Worm (Caenorhabditis elegans) whole organism, L2 larva: ENCODE results near the gene clec-19.

Experiments used
- C34F6.9 ChIP-seq: fragments of 150-350 bp; optimal IDR thresholded peaks from 2 replicates; lab custom pipeline; 2014; ENCODE audit warnings: missing biosample characterization, missing genetic modification characterization
- R02D3.7 ChIP-seq: fragments of 150-350 bp; optimal IDR thresholded peaks from 2 replicates; lab custom pipeline; 2014; ENCODE audit warnings: missing biosample characterization, missing genetic modification characterization
- Y55F3AM.14 ChIP-seq: fragments of 200-800 bp; sonication (Bioruptor generic); optimal IDR thresholded peaks from 2 replicates; lab custom pipeline; 2018; ENCODE audit warnings: mild to moderate bottlenecking, missing genetic modification characterization, missing compliant biosample characterization
- ZK546.5 ChIP-seq: sonication (generic microtip); optimal IDR thresholded peaks from 2 replicates; lab custom pipeline; 2017; ENCODE audit warnings: missing biosample characterization, missing genetic modification characterization
- alr-1 ChIP-seq: fragments of 150-350 bp; optimal IDR thresholded peaks from 2 replicates; lab custom pipeline; 2014; ENCODE audit warnings: missing biosample characterization, missing genetic modification characterization
- ama-1 ChIP-seq: fragments of 150-350 bp; optimal IDR thresholded peaks from 2 replicates; lab custom pipeline; 2018; ENCODE audit warnings: inconsistent platforms
- blmp-1 ChIP-seq: sonication (generic microtip); optimal IDR thresholded peaks from 2 replicates; lab custom pipeline; 2017; ENCODE audit warnings: missing genetic modification characterization, mild to moderate bottlenecking, missing compliant biosample characterization, antibody characterized with exemption, moderate library complexity; ENCODE audit not compliant: insufficient read depth
- ceh-16 ChIP-seq: fragments of 150-350 bp; optimal IDR thresholded peaks from 2 replicates; lab custom pipeline; 2014; ENCODE audit warnings: missing biosample characterization, missing genetic modification characterization
- elt-3 ChIP-seq: sonication (generic microtip); optimal IDR thresholded peaks from 2 replicates; lab custom pipeline; 2017; ENCODE audit warnings: missing biosample characterization, missing genetic modification characterization
- fos-1 ChIP-seq: fragments of 150-350 bp; optimal IDR thresholded peaks from 2 replicates; lab custom pipeline; 2014; ENCODE audit warnings: missing biosample characterization, missing genetic modification characterization
- lin-11 ChIP-seq: fragments of 150-350 bp; sonication (generic microtip); optimal IDR thresholded peaks from 2 replicates; lab custom pipeline; 2014; ENCODE audit warnings: missing biosample characterization, missing genetic modification characterization, inconsistent platforms, mixed read lengths
- lin-13 ChIP-seq: fragments of 150-350 bp; optimal IDR thresholded peaks from 2 replicates; lab custom pipeline; 2014; ENCODE audit warnings: missing biosample characterization, missing genetic modification reagents, missing genetic modification characterization
- lin-39 ChIP-seq: fragments of 150-350 bp; optimal IDR thresholded peaks from 2 replicates; lab custom pipeline; 2014; ENCODE audit warnings: missing biosample characterization, missing genetic modification reagents, missing genetic modification characterization
- lsy-2 ChIP-seq, 2 experiments: fragments of 150-350 bp in 1 of 2; sonication (generic microtip) in 1 of 2; optimal IDR thresholded peaks; 2 replicates each; lab custom pipeline; 2014 to 2017; ENCODE audit warnings: missing biosample characterization in 2 of 2, missing genetic modification characterization in 2 of 2
- mab-5 ChIP-seq: fragments of 150-350 bp; optimal IDR thresholded peaks from 2 replicates; lab custom pipeline; 2014; ENCODE audit warnings: missing biosample characterization, missing genetic modification characterization
- mbf-1 ChIP-seq: sonication (generic microtip); optimal IDR thresholded peaks from 2 replicates; lab custom pipeline; 2017; ENCODE audit warnings: missing biosample characterization, missing genetic modification characterization
- mdl-1 ChIP-seq, 2 experiments: fragments of 150-350 bp in 1 of 2; sonication (generic microtip) in 1 of 2; optimal IDR thresholded peaks; 2 replicates each; lab custom pipeline; 2017; ENCODE audit warnings: missing biosample characterization in 2 of 2, missing genetic modification characterization in 2 of 2
- nhr-10 ChIP-seq: sonication (generic microtip); optimal IDR thresholded peaks from 2 replicates; lab custom pipeline; 2017; ENCODE audit warnings: missing biosample characterization, missing genetic modification characterization
- nhr-11 ChIP-seq: fragments of 150-350 bp; optimal IDR thresholded peaks from 2 replicates; lab custom pipeline; 2014; ENCODE audit warnings: missing biosample characterization, missing genetic modification characterization
- nhr-12 ChIP-seq: fragments of 150-350 bp; optimal IDR thresholded peaks from 2 replicates; lab custom pipeline; 2014; ENCODE audit warnings: missing biosample characterization, missing genetic modification characterization
- nhr-129 ChIP-seq: fragments of 150-350 bp; optimal IDR thresholded peaks from 2 replicates; lab custom pipeline; 2014; ENCODE audit warnings: missing biosample characterization, missing genetic modification characterization
- nhr-21 ChIP-seq: fragments of 150-350 bp; optimal IDR thresholded peaks from 2 replicates; lab custom pipeline; 2014; ENCODE audit warnings: missing biosample characterization, missing genetic modification characterization
- nhr-25 ChIP-seq: fragments of 150-350 bp; sonication (generic microtip); optimal IDR thresholded peaks from 3 replicates; lab custom pipeline; 2014; ENCODE audit warnings: missing biosample characterization, missing genetic modification characterization
- nhr-77 ChIP-seq: fragments of 150-350 bp; optimal IDR thresholded peaks from 2 replicates; lab custom pipeline; 2014; ENCODE audit warnings: missing biosample characterization, missing genetic modification characterization
- sem-4 ChIP-seq: fragments of 150-350 bp; optimal IDR thresholded peaks from 2 replicates; lab custom pipeline; 2014; ENCODE audit warnings: missing biosample characterization, missing genetic modification reagents, missing genetic modification characterization
- sma-3 ChIP-seq: sonication (generic microtip); optimal IDR thresholded peaks from 2 replicates; lab custom pipeline; 2016; ENCODE audit warnings: missing genetic modification reagents, missing genetic modification characterization, missing compliant biosample characterization
- sma-9 ChIP-seq, 2 experiments: fragments of 150-350 bp in 1 of 2; sonication (generic microtip) in 1 of 2; optimal IDR thresholded peaks; 2 replicates each; lab custom pipeline; 2014 to 2016; ENCODE audit warnings: missing genetic modification characterization in 2 of 2, mild to moderate bottlenecking in 1 of 2, missing biosample characterization in 1 of 2, missing compliant biosample characterization in 1 of 2, missing genetic modification reagents in 1 of 2, moderate library complexity in 1 of 2
- snpc-4 ChIP-seq: fragments of 150-350 bp; optimal IDR thresholded peaks from 2 replicates; lab custom pipeline; 2014; ENCODE audit warnings: missing biosample characterization, missing genetic modification characterization
- unc-39 ChIP-seq: fragments of 150-350 bp; optimal IDR thresholded peaks from 2 replicates; lab custom pipeline; 2014; ENCODE audit warnings: missing biosample characterization, missing genetic modification characterization
- ztf-4 ChIP-seq: fragments of 150-350 bp; optimal IDR thresholded peaks from 2 replicates; lab custom pipeline; 2014; ENCODE audit warnings: missing biosample characterization, missing genetic modification characterization

The clec-19 gene

DNA sequence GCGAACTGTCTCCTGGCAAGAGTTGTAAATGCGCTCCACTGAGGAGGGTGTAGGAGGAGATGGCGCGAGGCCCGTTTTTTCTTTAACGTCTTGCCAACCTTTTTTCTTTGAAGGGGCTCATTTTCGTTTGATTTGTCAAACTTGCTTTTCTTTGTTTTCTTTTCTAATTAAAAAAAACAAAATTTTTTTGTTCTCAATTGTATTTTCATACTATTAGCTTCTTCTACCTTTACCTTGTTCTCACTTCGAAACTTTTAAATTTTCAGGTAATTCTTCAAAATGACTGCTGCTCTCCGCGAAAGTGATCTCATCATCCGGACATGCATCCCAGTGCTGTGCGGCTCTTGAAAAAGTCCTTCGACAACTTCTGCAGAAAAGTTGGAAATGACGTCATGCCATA, 34.3 kb upstream of the clec-19 start, which contains the start of gene fbxa-184:
Gene fbxa-184, plus strand, starts transcription at position 301 of the 400 bp plus-strand sequence.
- TF ChIP-seq lsy-2 (tag; optimal IDR thresholded peaks at IDR 0.05; lab: Kevin White, UChicago) (no peak), snpc-4 (tag; lab: Kevin White, UChicago) (no peak), nhr-12 (tag; lab: Kevin White, UChicago) (no peak), sem-4 (tag; lab: Kevin White, UChicago) (no peak), sma-3 (GFP tag; lab: Kevin White, UChicago) (no peak), nhr-11 (tag; lab: Kevin White, UChicago) (no peak), R02D3.7 (tag; lab: Kevin White, UChicago) (no peak), sma-9 (GFP tag; optimal IDR thresholded peaks at IDR 0.05; lab: Kevin White, UChicago) (no peak), sma-9 (tag; optimal IDR thresholded peaks at IDR 0.05; lab: Kevin White, UChicago) (no peak), alr-1 (tag; lab: Kevin White, UChicago) (no peak), fos-1 (tag; lab: Kevin White, UChicago) (no peak), nhr-21 (tag; lab: Kevin White, UChicago) (no peak), elt-3 (tag; lab: Kevin White, UChicago) (no peak), unc-39 (no peak), C34F6.9 (tag; lab: Kevin White, UChicago) (no peak), nhr-10 (tag; lab: Kevin White, UChicago) (no peak), ZK546.5 (tag; lab: Kevin White, UChicago) (no peak)
- TF ChIP-seq, all 48 proteins: peak for 0

DNA sequence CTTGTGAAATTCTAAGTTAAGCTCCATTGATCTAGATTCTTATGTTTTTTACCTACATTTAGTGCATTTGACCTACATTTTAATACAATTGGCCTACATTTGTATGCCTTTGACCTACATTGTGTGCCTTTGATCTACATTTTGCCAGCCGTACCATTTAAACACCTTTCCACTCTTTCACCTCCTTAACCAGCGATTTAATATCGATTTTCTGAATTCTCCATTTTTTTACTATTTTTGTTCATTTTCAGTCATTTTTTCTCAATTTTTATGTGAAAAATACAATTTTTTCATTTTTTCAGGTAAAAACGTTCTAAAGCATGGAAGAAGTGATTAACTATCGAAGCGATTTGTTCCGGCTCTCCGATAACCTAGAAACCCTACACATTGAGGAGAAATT, 31.3 kb upstream of the clec-19 start, which contains the start of gene btb-7:
Gene btb-7, plus strand, starts transcription at position 301 of the 400 bp plus-strand sequence.
- TF ChIP-seq alr-1 (tag; lab: Kevin White, UChicago) (no peak), nhr-129 (tag; lab: Kevin White, UChicago) (no peak), nhr-77 (no peak), mbf-1 (tag; lab: Kevin White, UChicago) (no peak), Y55F3AM.14 (no peak), sem-4 (tag; lab: Kevin White, UChicago) (no peak), ceh-16 (no peak), ztf-4 (no peak), lin-13 (no peak)

DNA sequence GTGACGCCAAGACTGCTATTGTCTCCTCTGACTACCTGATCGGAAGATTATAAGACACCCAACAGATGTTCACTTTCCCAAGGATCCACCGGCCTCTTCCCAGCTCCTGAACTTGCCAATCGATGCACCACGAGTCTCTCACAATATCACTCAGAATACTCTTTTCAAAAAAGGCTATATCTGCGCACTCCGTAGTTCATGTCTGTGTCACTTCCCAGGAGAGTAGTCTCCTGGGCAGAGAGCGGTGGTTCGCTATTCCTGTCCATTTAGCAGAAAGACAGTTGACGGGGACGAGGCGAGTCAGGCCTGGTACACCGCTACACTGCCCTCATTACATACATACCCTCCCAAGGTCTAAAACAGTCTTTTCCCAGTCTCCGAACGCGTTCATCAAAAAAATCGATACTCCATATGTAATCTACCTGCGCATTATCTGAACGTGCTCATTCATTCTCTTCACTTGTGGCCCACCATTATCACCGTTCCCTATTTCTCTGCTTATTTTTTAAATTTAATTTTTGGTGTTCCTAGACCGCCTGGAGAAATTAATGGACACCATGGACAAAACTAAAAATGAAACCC, 29.4 kb upstream of the clec-19 start, which contains the start of gene btb-6:
Gene btb-6, plus strand, starts transcription at position 532 of the 582 bp plus-strand sequence.
- no peak for TF ChIP-seq elt-3 (tag; lab: Kevin White, UChicago)
- TF ChIP-seq C34F6.9 (tag; lab: Kevin White, UChicago) = no peak
- no peak for TF ChIP-seq mab-5 (tag; lab: Kevin White, UChicago)
- no peak for TF ChIP-seq mbf-1 (tag; lab: Kevin White, UChicago)
- no peak for TF ChIP-seq mdl-1 (tag; optimal IDR thresholded peaks at IDR 0.05; lab: Kevin White, UChicago)
- TF ChIP-seq nhr-12 (tag; lab: Kevin White, UChicago) = no peak
- TF ChIP-seq sma-9 (GFP tag; optimal IDR thresholded peaks at IDR 0.05; lab: Kevin White, UChicago) = no peak
- TF ChIP-seq sma-9 (tag; optimal IDR thresholded peaks at IDR 0.05; lab: Kevin White, UChicago) = no peak
- no peak for TF ChIP-seq ZK546.5 (tag; lab: Kevin White, UChicago)
- TF ChIP-seq nhr-21 (tag; lab: Kevin White, UChicago) = no peak
- TF ChIP-seq sma-3 (GFP tag; lab: Kevin White, UChicago) = no peak

DNA sequence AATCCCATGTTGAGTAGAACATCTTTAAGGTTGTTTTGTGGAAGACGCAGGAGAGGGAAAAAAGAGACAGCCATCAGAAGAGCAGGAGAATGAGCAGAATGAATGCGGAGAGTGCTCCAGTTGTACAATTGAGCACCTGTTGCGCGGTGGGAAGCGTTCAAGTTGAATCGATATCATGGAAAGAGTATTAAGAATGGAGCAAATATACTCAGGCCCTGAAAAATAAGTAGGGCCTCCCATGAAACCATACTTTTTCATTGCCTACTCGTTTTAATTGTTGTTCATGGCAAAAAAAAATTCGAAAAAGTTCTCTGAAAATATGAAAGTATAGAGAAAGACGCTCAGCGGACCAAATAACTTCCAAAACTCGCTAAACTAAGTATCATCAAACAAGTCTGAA, 25.1 kb upstream of the clec-19 start, which contains the start of gene fbxb-48:
Gene fbxb-48, minus strand, starts transcription at position 101 of the 400 bp plus-strand sequence.
- TF ChIP-seq blmp-1 (tag; lab: Kevin White, UChicago) (no peak), Y55F3AM.14 (no peak), nhr-25 (no peak), nhr-11 (tag; lab: Kevin White, UChicago) (no peak), sma-3 (GFP tag; lab: Kevin White, UChicago) (no peak), unc-39 (no peak), lsy-2 (tag; optimal IDR thresholded peaks at IDR 0.05; lab: Kevin White, UChicago) (no peak), nhr-21 (tag; lab: Kevin White, UChicago) (no peak), ceh-16 (no peak), lin-11 (no peak), nhr-12 (tag; lab: Kevin White, UChicago) (no peak), ama-1 (lab: Kevin White, UChicago) (no peak)

DNA sequence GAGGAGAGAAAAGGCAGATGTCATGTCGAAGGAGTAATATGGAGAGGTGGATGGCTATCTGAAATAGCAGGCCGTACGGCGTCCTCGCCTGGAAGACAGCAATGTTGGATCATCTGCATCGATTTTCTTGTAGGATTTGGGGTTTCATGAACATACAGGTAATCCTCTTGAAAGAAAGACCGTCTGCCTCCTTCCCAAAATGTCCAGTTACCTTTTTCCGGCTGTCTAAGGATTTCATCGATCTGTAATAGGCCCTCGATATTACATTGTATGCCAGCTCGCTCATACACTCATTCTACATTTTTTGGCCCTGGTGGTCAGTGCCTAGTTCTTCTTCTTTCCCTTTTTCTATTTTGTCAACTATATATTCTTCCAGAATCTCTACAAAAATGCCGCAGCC, 21.9 kb upstream of the clec-19 start, which contains the start of the genes fbxb-5 and btb-8:
Gene fbxb-5, minus strand, starts transcription at position 101 of the 400 bp plus-strand sequence.
Gene btb-8, plus strand, starts transcription at position 377 of the 400 bp plus-strand sequence.
- TF ChIP-seq snpc-4 (tag; lab: Kevin White, UChicago) (no peak), sma-3 (GFP tag; lab: Kevin White, UChicago) (no peak), lin-39 (tag; lab: Kevin White, UChicago) (no peak)
